Fruit fly (Drosophila melanogaster) whole organism, embryonic: ENCODE data around the gene Gr63a.

Experiments used
- CG11085 ChIP-seq: fragments of 200-800 bp; sonication (Bioruptor generic); IDR thresholded peaks from 2 replicates; pipeline ENCODE4 v1.3.6; 2022; ENCODE audit warnings: missing biosample characterization, missing genetic modification characterization
- CG11093 ChIP-seq: fragments of 200-800 bp; sonication (Bioruptor generic); IDR thresholded peaks from 3 replicates; pipeline ENCODE4 v1.3.6; 2022; ENCODE audit warnings: missing biosample characterization, missing genetic modification characterization
- CG16863 ChIP-seq: fragments of 200-800 bp; sonication (Bioruptor generic); optimal IDR thresholded peaks from 3 replicates; lab custom pipeline; 2016; ENCODE audit warnings: missing biosample characterization, missing genetic modification characterization
- CG30431 ChIP-seq: fragments of 200-800 bp; sonication (Bioruptor generic); optimal IDR thresholded peaks from 2 replicates; lab custom pipeline; 2017; ENCODE audit warnings: missing biosample characterization, missing genetic modification characterization
- CG34224 ChIP-seq: fragments of 200-800 bp; sonication (Bioruptor generic); IDR thresholded peaks from 3 replicates; pipeline ENCODE4 v1.3.6; 2022; ENCODE audit warnings: missing biosample characterization, missing genetic modification characterization; ENCODE audit not compliant: partially characterized antibody
- Side ChIP-seq: fragments of 200-800 bp; sonication (Bioruptor generic); optimal IDR thresholded peaks from 2 replicates; lab custom pipeline; 2016; ENCODE audit warnings: missing biosample characterization, missing genetic modification characterization
- chif ChIP-seq, 2 experiments: fragments of 200-800 bp; sonication (Bioruptor generic); optimal IDR thresholded peaks; 3 replicates each; lab custom pipeline; 2016; ENCODE audit warnings: missing biosample characterization in 2 of 2, missing genetic modification characterization in 2 of 2
- eyg ChIP-seq: fragments of 200-800 bp; sonication (Bioruptor generic); optimal IDR thresholded peaks from 3 replicates; lab custom pipeline; 2016; ENCODE audit warnings: missing biosample characterization, missing genetic modification characterization
- gfzf ChIP-seq: fragments of 200-800 bp; sonication (Bioruptor generic); optimal IDR thresholded peaks from 2 replicates; lab custom pipeline; 2016; ENCODE audit warnings: missing biosample characterization, mild to moderate bottlenecking, missing genetic modification characterization, moderate library complexity
- gsb-n ChIP-seq: fragments of 200-800 bp; sonication (Bioruptor generic); optimal IDR thresholded peaks from 3 replicates; lab custom pipeline; 2018; ENCODE audit warnings: missing biosample characterization, mild to moderate bottlenecking, missing genetic modification characterization
- h ChIP-seq: fragments of >200 bp; optimal IDR thresholded peaks from 2 replicates; lab custom pipeline; 2017
- lbe ChIP-seq: fragments of 200-800 bp; sonication (Bioruptor generic); optimal IDR thresholded peaks from 2 replicates; lab custom pipeline; 2016; ENCODE audit warnings: missing biosample characterization, mild to moderate bottlenecking, missing genetic modification characterization
- otp ChIP-seq: fragments of 200-800 bp; sonication (Bioruptor generic); IDR thresholded peaks from 3 replicates; pipeline ENCODE4, ENCODE4 v1.3.6; 2022; ENCODE audit warnings: missing biosample characterization, missing genetic modification characterization
- shn ChIP-seq: fragments of 200-800 bp; sonication (Bioruptor generic); optimal IDR thresholded peaks from 3 replicates; lab custom pipeline; 2016; ENCODE audit warnings: missing biosample characterization, missing genetic modification characterization

dm6 chr3L:3875004-3875403 lies 21.4 kb downstream of the Gr63a start:
- TF ChIP-seq CG34224 (GFP tag; lab: Robert Waterston, UW): no peak
- no peak for TF ChIP-seq h (lab: Kevin White, UChicago)
- no peak for TF ChIP-seq lbe (GFP tag; lab: Kevin White, UChicago)
- TF ChIP-seq CG16863 (GFP tag; lab: Kevin White, UChicago): peak; percentile 38
- TF ChIP-seq Side (GFP tag; lab: Kevin White, UChicago): no peak
- no peak for TF ChIP-seq CG11085 (GFP tag; lab: Robert Waterston, UW)
- TF ChIP-seq shn (GFP tag; lab: Kevin White, UChicago): peak; percentile 5
- peak; percentile 15 to 76 for TF ChIP-seq chif (GFP tag; optimal IDR thresholded peaks at IDR 0.05; lab: Kevin White, UChicago)
- TF ChIP-seq otp (GFP tag; lab: Robert Waterston, UW): no peak; the same call in 2 of the 3 replicates
- no peak for TF ChIP-seq gfzf
- peak; percentile 61 for TF ChIP-seq gsb-n (tag; lab: Kevin White, UChicago)
- no peak for TF ChIP-seq eyg (GFP tag; lab: Kevin White, UChicago)
- TF ChIP-seq CG11093 (GFP tag; lab: Robert Waterston, UW): no peak
- TF ChIP-seq CG30431: no peak
